Fruit fly (Drosophila melanogaster): ENCODE measurements around the gene CG6985.
A peak's percentile ranks its signal among the peaks of the same experiment; 100 is the strongest.

Gene CG6985

dm6 chr3R:22750534-22750947 lies 9.6 kb downstream of the CG6985 start, which contains the start of the genes rumi, CG7029 and Usp12-46 (continued):
- no peak for TF ChIP-seq jim (GFP tag; optimal IDR thresholded peaks at IDR 0.05)
- TF ChIP-seq h (GFP tag; optimal IDR thresholded peaks at IDR 0.05) = peak; percentile 8
- no peak for TF ChIP-seq Jra (GFP tag; optimal IDR thresholded peaks at IDR 0.05)
- TF ChIP-seq Abd-B (GFP tag; optimal IDR thresholded peaks at IDR 0.05) = no peak
- no peak for TF ChIP-seq pan (optimal IDR thresholded peaks at IDR 0.05)

DNA sequence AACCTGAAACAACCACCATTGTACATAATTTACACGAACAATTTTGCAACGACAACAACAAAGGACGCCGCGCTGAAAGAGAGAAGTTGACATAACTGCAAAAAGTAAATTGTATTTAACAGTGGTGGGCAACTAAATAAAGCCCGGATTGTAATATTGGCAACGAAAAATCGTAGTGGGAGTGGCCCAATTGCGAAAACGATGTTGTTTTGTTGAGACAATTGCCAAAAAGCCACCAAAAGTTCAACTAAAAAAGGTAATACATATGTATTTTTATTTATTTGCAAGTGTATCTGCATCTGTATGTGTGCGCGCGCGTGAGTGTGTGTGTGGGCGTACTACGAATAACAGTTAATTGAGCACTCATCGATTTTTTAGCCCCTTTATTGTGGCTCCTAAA lies 10.2 kb downstream of the CG6985 start:
- TF ChIP-seq N (GFP tag; optimal IDR thresholded peaks at IDR 0.05) (peak; percentile 6), Mio (GFP tag; optimal IDR thresholded peaks at IDR 0.05) (no peak), CG32264 (GFP tag; optimal IDR thresholded peaks at IDR 0.05) (no peak), Myc (optimal IDR thresholded peaks at IDR 0.05) (no peak), Rel (GFP tag; optimal IDR thresholded peaks at IDR 0.05) (no peak), Rel (tag; optimal IDR thresholded peaks at IDR 0.05) (no peak), ey (GFP tag; optimal IDR thresholded peaks at IDR 0.05) (peak; percentile 5), Sp1 (GFP tag; optimal IDR thresholded peaks at IDR 0.05) (no peak), Dfd (GFP tag; optimal IDR thresholded peaks at IDR 0.05) (no peak), HLH106 (tag; optimal IDR thresholded peaks at IDR 0.05) (no peak), sage (GFP tag; optimal IDR thresholded peaks at IDR 0.05) (no peak), h (GFP tag; optimal IDR thresholded peaks at IDR 0.05) (no peak), woc (GFP tag; optimal IDR thresholded peaks at IDR 0.05) (no peak), psq (GFP tag; optimal IDR thresholded peaks at IDR 0.05) (no peak), br (GFP tag; optimal IDR thresholded peaks at IDR 0.05) (no peak), Dif (GFP tag; optimal IDR thresholded peaks at IDR 0.05; ENCODE audit: partially characterized antibody) (no peak), dsf (GFP tag; optimal IDR thresholded peaks at IDR 0.05; ENCODE audit: borderline replicate concordance) (no peak), sv (GFP tag; optimal IDR thresholded peaks at IDR 0.05) (no peak), CrebA (GFP tag; optimal IDR thresholded peaks at IDR 0.05; ENCODE audit: borderline replicate concordance) (no peak), Vsx2 (GFP tag; optimal IDR thresholded peaks at IDR 0.05; ENCODE audit: partially characterized antibody) (no peak), usp (GFP tag; optimal IDR thresholded peaks at IDR 0.05) (no peak), tai (GFP tag; optimal IDR thresholded peaks at IDR 0.05) (no peak), rgr (GFP tag; optimal IDR thresholded peaks at IDR 0.05) (peak; percentile 11), pan (optimal IDR thresholded peaks at IDR 0.05) (no peak), CG9705 (GFP tag; optimal IDR thresholded peaks at IDR 0.05) (no peak), Hnf4 (GFP tag; optimal IDR thresholded peaks at IDR 0.05) (no peak)

- TF ChIP-seq CG32264 (GFP tag; optimal IDR thresholded peaks at IDR 0.05) (no peak), lola (GFP tag; optimal IDR thresholded peaks at IDR 0.05) (no peak)
Measured at dm6 chr3R:22751698-22752097, 10.7 kb downstream of the CG6985 start.

DNA sequence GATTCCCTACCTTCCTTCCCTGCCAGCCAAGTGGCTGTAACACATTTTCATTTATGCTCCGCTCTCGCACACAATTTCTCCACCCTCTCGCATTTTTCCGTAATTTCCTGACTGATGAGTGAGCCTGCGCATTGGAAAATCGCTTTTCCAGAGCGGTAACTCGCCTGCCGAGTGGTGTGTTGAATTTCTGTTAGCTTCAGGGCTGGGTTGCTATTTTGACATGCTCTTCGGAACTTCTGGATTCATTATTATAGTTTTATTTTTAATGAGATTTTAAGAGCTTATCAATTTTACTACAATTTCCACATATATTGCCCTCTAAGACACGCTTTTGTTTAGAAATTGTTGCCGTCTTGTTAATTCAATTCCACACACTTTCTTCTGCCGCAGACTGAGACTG lies 12.0 kb downstream of the CG6985 start:
- TF ChIP-seq dsf (GFP tag; optimal IDR thresholded peaks at IDR 0.05; ENCODE audit: borderline replicate concordance) (no peak), Myc (optimal IDR thresholded peaks at IDR 0.05) (no peak), rgr (GFP tag; optimal IDR thresholded peaks at IDR 0.05) (no peak), Dif (GFP tag; optimal IDR thresholded peaks at IDR 0.05; ENCODE audit: partially characterized antibody) (no peak), HLH106 (tag; optimal IDR thresholded peaks at IDR 0.05) (no peak), dl (GFP tag; optimal IDR thresholded peaks at IDR 0.05; ENCODE audit: insufficient read depth in 1 of 2, partially characterized antibody in 2 of 2) (no peak), jim (GFP tag; optimal IDR thresholded peaks at IDR 0.05) (no peak), Abd-B (GFP tag; optimal IDR thresholded peaks at IDR 0.05) (no peak), pan (optimal IDR thresholded peaks at IDR 0.05) (no peak)

DNA sequence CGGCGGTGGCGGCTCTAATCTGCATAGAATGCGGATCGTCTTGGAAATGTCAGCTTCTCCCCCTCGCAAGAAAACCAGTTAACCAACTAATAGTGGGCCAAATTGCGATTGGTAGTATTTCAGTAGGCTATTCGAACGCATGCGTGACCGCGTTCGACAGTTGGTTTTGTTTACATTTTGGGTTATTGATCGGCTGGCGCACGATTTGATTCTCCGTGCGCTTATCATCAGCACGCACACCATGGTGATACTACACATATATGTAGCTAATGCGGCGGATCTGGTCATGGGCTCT lies 12.6 kb downstream of the CG6985 start:
- no peak for TF ChIP-seq Vsx2 (GFP tag; optimal IDR thresholded peaks at IDR 0.05; ENCODE audit: partially characterized antibody)
- TF ChIP-seq Hr83 (GFP tag; optimal IDR thresholded peaks at IDR 0.05; ENCODE audit: poor library complexity, severe bottlenecking) = peak; percentile 6
- TF ChIP-seq Rel (GFP tag; optimal IDR thresholded peaks at IDR 0.05) = no peak
- peak; percentile 33 for TF ChIP-seq Rel (tag; optimal IDR thresholded peaks at IDR 0.05)
- TF ChIP-seq rgr (GFP tag; optimal IDR thresholded peaks at IDR 0.05) = no peak
